Worm (Caenorhabditis elegans) whole organism, L4/young adult: ENCODE results near the gene F09F7.5.

Experiments used
- W03F9.2 ChIP-seq: fragments of 150-350 bp; optimal IDR thresholded peaks from 2 replicates; lab custom pipeline; 2014; ENCODE audit warnings: missing biosample characterization, missing genetic modification characterization
- dao-5 ChIP-seq: sonication (generic microtip); optimal IDR thresholded peaks from 2 replicates; lab custom pipeline; 2016; ENCODE audit warnings: missing genotype, missing genetic modification characterization, moderate library complexity, missing compliant biosample characterization
- him-1 ChIP-seq: sonication (generic microtip); optimal IDR thresholded peaks from 2 replicates; lab custom pipeline; 2016; ENCODE audit warnings: missing genotype, missing genetic modification reagents, missing genetic modification characterization, missing compliant biosample characterization

F09F7.5 gene

DNA sequence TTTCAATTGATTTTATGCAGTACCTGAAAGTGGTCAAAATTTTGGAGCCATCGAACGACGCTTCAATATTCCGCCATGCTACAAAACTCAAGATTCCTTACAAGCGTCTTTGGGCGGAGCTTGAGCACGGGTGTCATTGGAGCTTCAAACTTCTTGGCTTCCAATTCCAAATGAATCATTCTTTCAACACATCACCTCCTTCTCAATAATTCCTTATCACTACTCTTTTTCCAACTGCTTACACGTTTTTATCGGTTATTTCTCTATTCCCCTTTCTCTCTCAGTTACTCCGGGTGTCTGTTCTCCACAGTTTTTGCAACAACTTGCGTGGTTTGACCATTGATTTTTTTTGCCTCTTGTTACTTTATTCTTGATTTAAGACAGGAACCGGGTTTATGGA is at the start of gene F09F7.5:
F09F7.5 (plus strand) TSS at position 258 of the 400 bp plus-strand sequence.
- TF ChIP-seq him-1 (no peak), dao-5 (tag; lab: Kevin White, UChicago) (no peak), W03F9.2 (tag; lab: Kevin White, UChicago) (no peak)

ce11 chrIII:5498973-5499372 is 47.8 kb upstream of the F09F7.5 start, which contains the start of gene R02F2.9:
Gene R02F2.9 (plus strand): TSS chrIII:5499190.
- TF ChIP-seq dao-5 (tag; lab: Kevin White, UChicago) (no peak), him-1 (no peak), W03F9.2 (tag; lab: Kevin White, UChicago) (no peak)

DNA sequence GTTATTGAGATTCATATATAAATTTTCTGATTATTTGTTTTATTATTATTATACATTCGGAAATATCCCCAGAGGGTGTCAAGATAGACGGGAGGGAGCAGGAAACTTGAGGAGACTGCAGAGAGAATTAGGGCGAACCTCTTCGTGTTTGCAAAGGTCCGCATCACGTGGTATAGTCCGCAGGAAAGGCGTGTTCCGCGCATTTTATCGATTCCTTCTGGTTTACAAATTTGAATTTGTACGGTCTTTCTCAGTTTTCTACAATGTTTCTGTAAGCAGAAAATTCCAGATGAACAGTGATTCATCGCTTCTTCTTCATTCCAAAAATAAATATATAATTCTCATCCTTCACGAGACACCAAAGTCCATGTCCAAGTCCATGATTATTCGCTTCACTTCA is 46.8 kb upstream of the F09F7.5 start:
- TF ChIP-seq W03F9.2 (tag; lab: Kevin White, UChicago): no peak
- no peak for TF ChIP-seq him-1
- no peak for TF ChIP-seq dao-5 (tag; lab: Kevin White, UChicago)

ce11 chrIII:5500732-5501131 is 46.1 kb upstream of the F09F7.5 start:
- TF ChIP-seq W03F9.2 (tag; lab: Kevin White, UChicago) (no peak), dao-5 (tag; lab: Kevin White, UChicago) (no peak), him-1 (no peak)

ce11 chrIII:5501358-5502287 is 45.2 kb upstream of the F09F7.5 start, which contains the start of gene R02F2.1:
Gene R02F2.1 (plus strand): TSS chrIII:5501885.
- no peak for TF ChIP-seq him-1

- TF ChIP-seq W03F9.2 (tag; lab: Kevin White, UChicago) (no peak), him-1 (peak; percentile 32)
Measured at ce11 chrIII:5502915-5503575, 43.7 kb upstream of the F09F7.5 start.

ce11 chrIII:5503669-5504068 is 43.1 kb upstream of the F09F7.5 start:
- TF ChIP-seq dao-5 (tag; lab: Kevin White, UChicago) (no peak), W03F9.2 (tag; lab: Kevin White, UChicago) (no peak), him-1 (no peak)

DNA sequence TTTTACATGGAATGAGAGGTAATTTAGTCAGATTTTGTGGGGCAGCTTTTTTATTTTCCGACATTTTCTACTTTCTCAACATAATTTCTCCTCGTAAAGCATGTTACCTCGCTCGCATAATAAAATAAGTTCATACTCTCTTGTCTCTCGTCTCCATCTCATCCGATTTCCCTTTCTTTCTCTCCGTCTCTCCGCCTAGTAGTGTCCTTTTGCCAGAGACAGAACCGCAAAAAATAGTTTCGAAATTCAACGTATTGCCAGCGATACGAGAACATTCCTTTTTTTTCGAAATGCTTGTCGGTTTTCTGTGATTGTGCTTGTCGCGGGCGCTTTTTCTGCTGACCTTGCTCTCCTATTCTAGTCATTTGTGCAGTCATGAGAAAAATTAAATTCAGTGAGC is 42.6 kb upstream of the F09F7.5 start:
- TF ChIP-seq W03F9.2 (tag; lab: Kevin White, UChicago): no peak
- TF ChIP-seq dao-5 (tag; lab: Kevin White, UChicago): no peak
- no peak for TF ChIP-seq him-1

DNA sequence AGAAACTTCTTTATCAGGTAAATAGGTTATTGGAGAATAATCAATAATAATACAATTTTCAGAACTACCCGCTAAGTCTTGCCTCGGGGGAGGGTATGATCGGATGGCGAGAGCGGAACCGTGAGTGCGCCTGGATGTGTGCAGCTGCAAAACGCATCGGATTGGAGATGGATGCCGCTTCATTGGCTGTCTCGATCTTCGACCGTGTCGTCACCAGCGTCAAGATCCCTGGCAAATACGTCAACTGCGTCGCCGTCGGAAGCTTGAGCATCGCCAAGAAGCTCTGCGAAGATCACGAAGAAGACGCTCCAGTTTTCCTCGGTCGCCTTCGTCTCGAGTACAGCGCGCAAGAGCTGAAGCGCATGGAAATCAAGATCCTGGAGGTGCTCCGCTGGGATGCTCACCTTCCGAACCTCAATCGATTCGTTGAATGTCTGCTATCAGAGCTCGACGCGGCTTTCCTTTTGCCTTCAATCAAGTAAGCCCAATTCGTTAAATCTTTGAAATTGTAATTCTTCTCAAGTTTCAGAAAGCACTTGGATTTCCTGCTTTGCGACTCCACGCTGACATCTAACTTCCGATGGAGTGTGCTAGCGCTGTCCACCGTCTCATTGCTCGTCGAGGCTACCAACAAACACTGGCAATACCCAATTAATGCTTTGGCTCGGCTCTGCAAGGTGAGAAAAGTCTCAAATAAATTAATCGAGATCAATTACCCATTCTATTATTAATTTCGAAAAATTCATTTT is 41.9 kb upstream of the F09F7.5 start:
- TF ChIP-seq W03F9.2 (tag; lab: Kevin White, UChicago): no peak
- no peak for TF ChIP-seq dao-5 (tag; lab: Kevin White, UChicago)
- no peak for TF ChIP-seq him-1

- TF ChIP-seq W03F9.2 (tag; lab: Kevin White, UChicago) (no peak), dao-5 (tag; lab: Kevin White, UChicago) (no peak)
Measured at ce11 chrIII:5505474-5506022, 41.2 kb upstream of the F09F7.5 start.

- TF ChIP-seq dao-5 (tag; lab: Kevin White, UChicago) (no peak), him-1 (peak; percentile 16)
Measured at ce11 chrIII:5506023-5506597, 40.7 kb upstream of the F09F7.5 start.

- TF ChIP-seq dao-5 (tag; lab: Kevin White, UChicago): no peak
Measured at ce11 chrIII:5506936-5507335, 39.9 kb upstream of the F09F7.5 start.

DNA sequence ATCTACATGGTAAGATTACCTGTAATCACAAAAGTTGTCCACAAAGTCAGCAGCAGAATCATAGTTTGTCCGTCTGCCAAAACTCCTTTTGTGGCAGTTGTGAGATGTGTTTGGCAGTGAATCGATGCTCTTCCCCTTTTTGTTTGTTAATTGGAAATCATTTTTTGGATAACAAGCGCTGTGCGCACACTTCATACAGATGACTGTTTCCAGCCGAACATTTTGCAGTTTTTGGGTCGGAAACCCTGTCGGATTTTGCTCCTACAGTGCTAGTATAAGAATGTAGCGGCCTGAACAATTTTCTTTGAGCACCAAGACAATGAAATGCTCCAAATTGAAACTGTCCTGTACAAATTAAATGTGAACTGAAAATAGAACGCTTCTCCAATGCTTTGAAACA is 38.1 kb upstream of the F09F7.5 start, which contains the start of gene D1044.7:
D1044.7 (minus strand) TSS at position 101 of the 400 bp plus-strand sequence.
- TF ChIP-seq dao-5 (tag; lab: Kevin White, UChicago): no peak
- TF ChIP-seq W03F9.2 (tag; lab: Kevin White, UChicago): no peak
- no peak for TF ChIP-seq him-1
